Fruit fly (Drosophila melanogaster): Measurements from ENCODE around the gene Mulk.

Mulk gene

DNA sequence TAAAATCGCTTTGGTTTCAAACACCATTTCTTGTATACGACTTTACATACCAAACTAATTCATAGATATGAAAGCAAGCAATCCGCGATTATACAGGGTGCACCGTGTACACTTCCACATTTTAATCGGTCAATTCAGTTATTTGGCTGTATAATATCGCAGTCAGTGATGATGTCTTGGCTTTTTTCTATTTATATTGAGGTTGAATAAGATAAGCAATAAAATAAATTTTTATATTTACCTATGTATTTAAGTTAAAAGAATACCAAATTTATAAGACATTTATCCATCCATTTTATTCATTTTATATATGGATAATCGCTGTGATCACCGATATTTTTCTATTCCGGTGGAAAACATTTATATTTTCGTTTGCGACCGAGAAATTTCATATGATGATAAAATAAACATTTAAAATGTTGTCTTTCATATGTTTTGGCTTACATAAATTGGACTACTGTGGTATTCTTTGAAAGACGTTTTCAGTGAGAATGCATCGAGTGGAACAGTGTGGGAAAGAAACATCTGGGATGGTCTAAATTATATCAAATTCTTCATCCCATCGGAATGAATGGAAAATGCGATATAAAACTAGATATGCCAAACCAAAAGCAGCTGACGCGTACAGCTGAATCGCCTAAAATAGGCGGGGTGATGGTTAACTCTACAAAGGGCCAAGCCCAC is 43.0 kb upstream of the Mulk start, which contains the start of gene CG5708 (continued):
- TF ChIP-seq Ada2b (GFP tag; IDR thresholded peaks at IDR 0.05): no peak
- no peak for TF ChIP-seq tap (tag; optimal IDR thresholded peaks at IDR 0.05)
- peak; percentile 2 for TF ChIP-seq zfh2 (GFP tag; optimal IDR thresholded peaks at IDR 0.05)
- peak; percentile 89 for TF ChIP-seq row (GFP tag; IDR thresholded peaks at IDR 0.05)
- TF ChIP-seq CG17186 (GFP tag; optimal IDR thresholded peaks at IDR 0.05): no peak
- TF ChIP-seq CG15073 (GFP tag; optimal IDR thresholded peaks at IDR 0.05): no peak
- TF ChIP-seq Med (GFP tag): peak; percentile 76
- no peak for TF ChIP-seq hb (GFP tag; IDR thresholded peaks at IDR 0.05; ENCODE audit: partially characterized antibody)
- TF ChIP-seq ara (GFP tag; IDR thresholded peaks at IDR 0.05): no peak
- TF ChIP-seq CG8290 (GFP tag; optimal IDR thresholded peaks at IDR 0.05): peak; percentile 62
- TF ChIP-seq CG8290 (tag; optimal IDR thresholded peaks at IDR 0.05): peak; percentile 34 to 67
- TF ChIP-seq CG6854 (GFP tag; optimal IDR thresholded peaks at IDR 0.05): no peak
- peak; percentile 35 for TF ChIP-seq B-H2 (GFP tag; optimal IDR thresholded peaks at IDR 0.05)
- TF ChIP-seq CG12219 (GFP tag; optimal IDR thresholded peaks at IDR 0.05): no peak
- no peak for TF ChIP-seq chm (GFP tag; IDR thresholded peaks at IDR 0.05)
- no peak for TF ChIP-seq CG1647 (GFP tag; optimal IDR thresholded peaks at IDR 0.05)
- TF ChIP-seq luna (GFP tag; optimal IDR thresholded peaks at IDR 0.05): no peak
- TF ChIP-seq bab2 (GFP tag; optimal IDR thresholded peaks at IDR 0.05): no peak
- peak; percentile 42 for TF ChIP-seq HmgZ (tag; optimal IDR thresholded peaks at IDR 0.05)
- TF ChIP-seq Jarid2 (GFP tag; optimal IDR thresholded peaks at IDR 0.05): no peak
- peak; percentile 6 for TF ChIP-seq CG4424 (GFP tag; optimal IDR thresholded peaks at IDR 0.05)
- TF ChIP-seq zen (tag; optimal IDR thresholded peaks at IDR 0.05): no peak
- TF ChIP-seq Sox100B (GFP tag; optimal IDR thresholded peaks at IDR 0.05): peak; percentile 24
- TF ChIP-seq CG1024 (GFP tag; IDR thresholded peaks at IDR 0.05): peak; percentile 96
- no peak for TF ChIP-seq ac (GFP tag; optimal IDR thresholded peaks at IDR 0.05)
- peak; percentile 12 for TF ChIP-seq CHES-1-like (GFP tag; optimal IDR thresholded peaks at IDR 0.05)
- peak; percentile 37 for TF ChIP-seq CG2120 (GFP tag; optimal IDR thresholded peaks at IDR 0.05)
- peak; percentile 34 for TF ChIP-seq CG12391 (tag; optimal IDR thresholded peaks at IDR 0.05)
- peak; percentile 30 for TF ChIP-seq CG15514 (GFP tag; optimal IDR thresholded peaks at IDR 0.05)
- no peak for TF ChIP-seq salm (tag; optimal IDR thresholded peaks at IDR 0.05)
- TF ChIP-seq YL-1 (GFP tag; optimal IDR thresholded peaks at IDR 0.05): no peak
- peak in 1 of 3 experiments; percentile 18 for TF ChIP-seq lola (GFP tag; optimal IDR thresholded peaks at IDR 0.05)
- no peak for TF ChIP-seq MTF-1 (GFP tag; optimal IDR thresholded peaks at IDR 0.05; ENCODE audit: borderline replicate concordance)
- no peak for TF ChIP-seq CG10209 (GFP tag; optimal IDR thresholded peaks at IDR 0.05)
- no peak for TF ChIP-seq dmrt99B (tag; optimal IDR thresholded peaks at IDR 0.05)
- peak; percentile 34 for TF ChIP-seq CG13424 (tag; optimal IDR thresholded peaks at IDR 0.05)
- TF ChIP-seq CoRest (tag; optimal IDR thresholded peaks at IDR 0.05): peak; percentile 35
- no peak for TF ChIP-seq tin (GFP tag; optimal IDR thresholded peaks at IDR 0.05)
- TF ChIP-seq sug (tag; optimal IDR thresholded peaks at IDR 0.05): peak; percentile 15
- no peak for TF ChIP-seq Bdp1 (GFP tag; optimal IDR thresholded peaks at IDR 0.05)
- no peak for TF ChIP-seq CG11560 (tag; IDR thresholded peaks at IDR 0.05)
- no peak for TF ChIP-seq grn (GFP tag; optimal IDR thresholded peaks at IDR 0.05)
- peak; percentile 46; the same call in 1 of the 2 replicates for TF ChIP-seq CG31441 (GFP tag; IDR thresholded peaks at IDR 0.05)
- no peak for TF ChIP-seq lab (GFP tag; optimal IDR thresholded peaks at IDR 0.05)
- peak; percentile 5 for TF ChIP-seq lilli (GFP tag; optimal IDR thresholded peaks at IDR 0.05)
- TF ChIP-seq CG3281 (GFP tag; optimal IDR thresholded peaks at IDR 0.05): no peak
- peak; percentile 13 for TF ChIP-seq Ets65A (GFP tag)
- no peak for TF ChIP-seq NC2β (GFP tag; optimal IDR thresholded peaks at IDR 0.05)
- no peak for TF ChIP-seq tgo (GFP tag; IDR thresholded peaks at IDR 0.05)
- no peak for TF ChIP-seq chif (GFP tag; optimal IDR thresholded peaks at IDR 0.05)

All from whole organism, embryonic.